Worm (Caenorhabditis elegans): ENCODE results near the gene F54C9.7.

ce11 chrII:8585921-8586320 is 12.8 kb downstream of the F54C9.7 start:
- TF ChIP-seq pha-4 (tag; optimal IDR thresholded peaks at IDR 0.05) (no peak), ets-4 (tag; optimal IDR thresholded peaks at IDR 0.05) (no peak), npax-4 (tag; optimal IDR thresholded peaks at IDR 0.05) (no peak), pat-9 (tag; optimal IDR thresholded peaks at IDR 0.05) (no peak), hlh-6 (tag; optimal IDR thresholded peaks at IDR 0.05) (no peak), tbx-2 (tag; optimal IDR thresholded peaks at IDR 0.05) (no peak), ceh-31 (tag; optimal IDR thresholded peaks at IDR 0.05) (no peak), unc-86 (tag; optimal IDR thresholded peaks at IDR 0.05) (no peak), ahr-1 (tag; optimal IDR thresholded peaks at IDR 0.05) (no peak), ama-1 (optimal IDR thresholded peaks at IDR 0.05) (no peak), ceh-45 (GFP tag; IDR thresholded peaks at IDR 0.05) (no peak), T23F11.4 (GFP tag; optimal IDR thresholded peaks at IDR 0.05) (no peak)
